Worm (Caenorhabditis elegans) whole organism, early embryonic: Measurements from ENCODE around the gene mrps-7.

Experiments
- ama-1 ChIP-seq: fragments of 150-350 bp; optimal IDR thresholded peaks from 2 replicates; lab custom pipeline; 2014
- ceh-13 ChIP-seq: fragments of 200-800 bp; sonication (Bioruptor generic); optimal IDR thresholded peaks from 2 replicates; lab custom pipeline; 2018; ENCODE audit warnings: mild to moderate bottlenecking, missing genetic modification characterization, missing compliant biosample characterization
- flt-1 ChIP-seq: fragments of 200-800 bp; sonication (Bioruptor generic); IDR thresholded peaks from 2 replicates; pipeline ENCODE4 v1.3.6; 2022; ENCODE audit warnings: missing genetic modification characterization, missing compliant biosample characterization
- tbx-11 ChIP-seq: fragments of 200-800 bp; sonication (Bioruptor generic); IDR thresholded peaks from 2 replicates; pipeline ENCODE4 v1.3.6; 2022; ENCODE audit warnings: missing genetic modification characterization, missing compliant biosample characterization
- tbx-37 ChIP-seq: fragments of 200-800 bp; sonication (Bioruptor generic); conservative IDR thresholded peaks from 2 replicates; pipeline ENCODE4 v1.3.6; 2022; ENCODE audit warnings: missing genetic modification reagents, missing genetic modification characterization, missing compliant biosample characterization
- tra-4 ChIP-seq: sonication (generic microtip); optimal IDR thresholded peaks from 2 replicates; lab custom pipeline; 2017; ENCODE audit warnings: missing genetic modification characterization, missing compliant biosample characterization

ce11 chrIV:14797354-14797753 is 29.8 kb upstream of the mrps-7 start, which contains the start of the genes Y57G11C.1147 and nuo-3:
- TF ChIP-seq tbx-37 (GFP tag; lab: Robert Waterston, UW) (no peak), flt-1 (GFP tag; lab: Robert Waterston, UW) (no peak), ama-1 (lab: Kevin White, UChicago) (no peak), tbx-11 (GFP tag; lab: Robert Waterston, UW) (no peak), tra-4 (no peak), ceh-13 (GFP tag; lab: Kevin White, UChicago) (no peak)
